Fruit fly (Drosophila melanogaster): ENCODE results near the gene rump.
A peak's percentile ranks its signal among the peaks of the same experiment; 100 is the strongest.

The rump gene

dm6 chr3R:9543495-9544180, 33.5 kb upstream of the rump start (continued):
- peak in 1 of 3 experiments; percentile 78 for TF ChIP-seq lola (GFP tag; optimal IDR thresholded peaks at IDR 0.05)
- TF ChIP-seq CG8924 (tag; optimal IDR thresholded peaks at IDR 0.05): no peak
- peak; percentile 59 to 81 for TF ChIP-seq Trl (optimal IDR thresholded peaks at IDR 0.05)
- no peak for TF ChIP-seq Trl (GFP tag; optimal IDR thresholded peaks at IDR 0.05)
- TF ChIP-seq CG3065 (GFP tag; optimal IDR thresholded peaks at IDR 0.05): no peak
- peak; percentile 79 for TF ChIP-seq sens (GFP tag)
- peak; percentile 11 for TF ChIP-seq HHEX (GFP tag; optimal IDR thresholded peaks at IDR 0.05)
- peak; percentile 27 for TF ChIP-seq pfk (GFP tag; optimal IDR thresholded peaks at IDR 0.05)
- peak; percentile 6 for TF ChIP-seq CG34376 (GFP tag; optimal IDR thresholded peaks at IDR 0.05)
- TF ChIP-seq Lhr (GFP tag; optimal IDR thresholded peaks at IDR 0.05): peak; percentile 72
- peak; percentile 44; the same call in 1 of the 3 replicates for TF ChIP-seq ci (GFP tag; IDR thresholded peaks at IDR 0.05)
- no peak for TF ChIP-seq CG3847 (GFP tag; IDR thresholded peaks at IDR 0.05)
- TF ChIP-seq twi (tag; optimal IDR thresholded peaks at IDR 0.05): no peak
- TF ChIP-seq CG9609 (GFP tag; optimal IDR thresholded peaks at IDR 0.05): no peak
- peak in 1 of 2 experiments; percentile 9 for TF ChIP-seq Dfd (GFP tag; optimal IDR thresholded peaks at IDR 0.05)
- TF ChIP-seq Ets65A (GFP tag): peak; percentile 36
- TF ChIP-seq CG17802 (tag; optimal IDR thresholded peaks at IDR 0.05): peak; percentile 35
- peak; percentile 65 for TF ChIP-seq Myb (GFP tag; optimal IDR thresholded peaks at IDR 0.05)
- TF ChIP-seq trem (tag; optimal IDR thresholded peaks at IDR 0.05): peak; percentile 3
- no peak for TF ChIP-seq Atf-2 (GFP tag; optimal IDR thresholded peaks at IDR 0.05)
- peak in 1 of 2 experiments; percentile 72 for TF ChIP-seq eve (GFP tag; optimal IDR thresholded peaks at IDR 0.05)
- peak; percentile 78 for TF ChIP-seq CG30020 (tag; optimal IDR thresholded peaks at IDR 0.05)
- TF ChIP-seq Hr39 (optimal IDR thresholded peaks at IDR 0.05): no peak

- no peak for TF ChIP-seq CG10147 (GFP tag; optimal IDR thresholded peaks at IDR 0.05)
- peak in 1 of 2 experiments; percentile 61 for TF ChIP-seq Hr78 (GFP tag; optimal IDR thresholded peaks at IDR 0.05)
- peak; percentile 78 to 91 for TF ChIP-seq Trl (optimal IDR thresholded peaks at IDR 0.05)
- TF ChIP-seq Trl (GFP tag; optimal IDR thresholded peaks at IDR 0.05): no peak
- TF ChIP-seq Ets65A (GFP tag): peak; percentile 55
- no peak for TF ChIP-seq amos (GFP tag; IDR thresholded peaks at IDR 0.05; ENCODE audit: partially characterized antibody)
- TF ChIP-seq CG32532 (GFP tag; IDR thresholded peaks at IDR 0.05): no peak
- no peak for TF ChIP-seq CG16863 (GFP tag; optimal IDR thresholded peaks at IDR 0.05)
- TF ChIP-seq CG7963 (GFP tag; IDR thresholded peaks at IDR 0.05; ENCODE audit: partially characterized antibody): no peak
- peak; percentile 74; the same call in 2 of the 3 replicates for TF ChIP-seq CG6175 (GFP tag; IDR thresholded peaks at IDR 0.05)
- TF ChIP-seq D (optimal IDR thresholded peaks at IDR 0.05): no peak
- TF ChIP-seq D (GFP tag; optimal IDR thresholded peaks at IDR 0.05): no peak
- TF ChIP-seq sqz (GFP tag; optimal IDR thresholded peaks at IDR 0.05): peak; percentile 11
- TF ChIP-seq Sin3A (optimal IDR thresholded peaks at IDR 0.05): no peak
- no peak for TF ChIP-seq hkb (optimal IDR thresholded peaks at IDR 0.05)
- 0 out of 2 replicates have a peak, but pooled peaks have one; percentile 10 for TF ChIP-seq hkb (GFP tag; IDR thresholded peaks at IDR 0.05)
- TF ChIP-seq Bteb2 (GFP tag; optimal IDR thresholded peaks at IDR 0.05): no peak
- TF ChIP-seq corto (GFP tag; optimal IDR thresholded peaks at IDR 0.05): peak; percentile 9
- TF ChIP-seq Drgx (GFP tag; IDR thresholded peaks at IDR 0.05): 0 out of 2 replicates have a peak, but pooled peaks have one; percentile 9
- TF ChIP-seq nom (GFP tag; optimal IDR thresholded peaks at IDR 0.05): peak; percentile 27
- TF ChIP-seq sr (GFP tag; IDR thresholded peaks at IDR 0.05): peak; percentile 81
- peak; percentile 52 for TF ChIP-seq ftz-f1 (GFP tag; optimal IDR thresholded peaks at IDR 0.05)
- no peak for TF ChIP-seq Myb (GFP tag; optimal IDR thresholded peaks at IDR 0.05)
- TF ChIP-seq CG10959 (GFP tag; IDR thresholded peaks at IDR 0.05): 0 out of 2 replicates have a peak, but pooled peaks have one; percentile 5
- TF ChIP-seq ase (GFP tag; IDR thresholded peaks at IDR 0.05): no peak
- TF ChIP-seq CG17385 (GFP tag; optimal IDR thresholded peaks at IDR 0.05): peak; percentile 47
- no peak for TF ChIP-seq nmo (GFP tag; optimal IDR thresholded peaks at IDR 0.05)
- no peak for TF ChIP-seq Pdp1 (GFP tag; optimal IDR thresholded peaks at IDR 0.05)
- no peak for TF ChIP-seq slbo (GFP tag; IDR thresholded peaks at IDR 0.05)
- peak; percentile 69 for TF ChIP-seq CG4360 (GFP tag; IDR thresholded peaks at IDR 0.05)
- peak; percentile 57 for TF ChIP-seq yki (optimal IDR thresholded peaks at IDR 0.05)
Measured at dm6 chr3R:9534595-9535217, 24.6 kb upstream of the rump start.
